Worm (Caenorhabditis elegans): ENCODE results near the gene Y62H9A.7.

Y62H9A.7 gene

DNA sequence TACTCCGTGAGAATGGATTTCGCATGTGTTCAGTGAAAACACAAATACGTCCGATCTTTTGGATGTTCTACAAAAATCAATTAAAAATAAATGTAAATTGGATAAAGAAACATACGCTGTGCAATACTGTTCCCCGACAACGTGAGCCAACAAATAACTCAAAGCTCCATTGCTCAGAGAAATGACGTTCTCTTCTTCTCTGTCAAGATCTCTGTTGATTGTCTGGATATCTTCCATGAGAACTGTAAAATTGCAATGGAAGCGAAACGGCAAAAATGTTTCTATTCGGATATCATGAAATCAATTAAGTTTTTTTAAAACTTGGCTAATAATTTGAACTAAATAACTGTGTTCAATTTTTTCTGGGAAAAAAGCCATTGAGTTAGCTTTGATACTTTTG lies 11.2 kb upstream of the Y62H9A.7 start:
- no peak for TF ChIP-seq zfp-2 (tag; optimal IDR thresholded peaks at IDR 0.05)
- TF ChIP-seq aha-1 (tag), result peak; percentile 93
- no peak for TF ChIP-seq hlh-30 (tag; optimal IDR thresholded peaks at IDR 0.05; ENCODE audit: insufficient read depth)
- no peak for TF ChIP-seq F44E2.7 (GFP tag; IDR thresholded peaks at IDR 0.05)
- TF ChIP-seq attf-4 (tag; optimal IDR thresholded peaks at IDR 0.05), result no peak

DNA sequence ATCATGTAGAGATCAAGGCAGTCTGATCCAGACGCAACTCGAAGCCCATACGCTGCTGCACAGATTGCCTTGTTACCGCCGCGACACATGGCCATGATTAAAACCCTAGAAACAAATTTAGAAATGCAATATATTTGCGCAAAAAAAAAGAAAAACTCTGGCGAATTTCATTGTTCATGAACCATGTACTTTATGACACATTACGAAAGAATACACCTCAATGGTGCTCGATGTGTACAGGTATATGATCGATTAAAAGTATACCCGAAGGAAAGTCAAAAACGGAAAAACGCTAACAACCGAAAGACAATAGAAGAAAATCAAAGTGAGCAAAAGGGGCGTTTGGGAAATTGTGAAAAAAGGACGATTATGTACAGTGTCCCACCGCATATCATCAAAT lies 6.9 kb upstream of the Y62H9A.7 start, which contains the start of gene Y62H9A.8:
Gene Y62H9A.8 (minus strand): TSS at position 101 of the 400 bp plus-strand sequence.
- no peak for TF ChIP-seq dmd-8 (GFP tag; IDR thresholded peaks at IDR 0.05)
- no peak for TF ChIP-seq lin-29 (GFP tag; IDR thresholded peaks at IDR 0.05)
- no peak for TF ChIP-seq madf-9 (GFP tag; conservative IDR thresholded peaks at IDR 0.05)
- TF ChIP-seq F44E2.7 (GFP tag; IDR thresholded peaks at IDR 0.05), result no peak
- no peak for TF ChIP-seq zfp-2 (tag; optimal IDR thresholded peaks at IDR 0.05)
- TF ChIP-seq nhr-111 (GFP tag; optimal IDR thresholded peaks at IDR 0.05), result no peak
- TF ChIP-seq F26F4.8 (GFP tag; conservative IDR thresholded peaks at IDR 0.05), result no peak
- TF ChIP-seq ctbp-1 (GFP tag; IDR thresholded peaks at IDR 0.05), result no peak

DNA sequence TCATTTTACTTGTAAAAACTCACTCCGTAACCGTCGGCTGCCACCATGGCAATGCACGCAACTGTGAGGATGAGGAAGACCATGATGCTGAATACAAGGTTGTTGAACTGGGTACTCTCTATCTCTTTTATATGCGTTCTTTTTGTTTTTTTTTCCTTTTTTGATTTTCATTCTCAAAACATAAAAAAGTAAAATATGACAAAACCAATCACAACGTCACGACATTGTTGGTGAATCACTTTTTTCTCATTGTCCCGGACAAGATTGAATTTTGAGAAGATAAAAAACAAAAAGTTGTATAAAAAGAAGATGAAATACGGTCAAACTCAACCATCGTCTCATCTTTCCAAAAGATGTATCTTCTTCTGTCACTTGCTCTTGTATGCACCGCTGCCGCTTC lies 2.7 kb downstream of the Y62H9A.7 start, which contains the start of the genes Y62H9A.5 and ule-5:
Gene Y62H9A.5 (minus strand): TSS at position 101 of the 400 bp plus-strand sequence.
Gene ule-5 (plus strand): TSS at position 328 of the 400 bp plus-strand sequence.
- TF ChIP-seq skn-1 (tag; optimal IDR thresholded peaks at IDR 0.05) (no peak), rbr-2 (tag; optimal IDR thresholded peaks at IDR 0.05) (no peak), spr-3 (GFP tag; optimal IDR thresholded peaks at IDR 0.05) (no peak), pqm-1 (tag; optimal IDR thresholded peaks at IDR 0.05) (no peak), zfp-2 (tag; optimal IDR thresholded peaks at IDR 0.05) (no peak), nhr-77 (tag; optimal IDR thresholded peaks at IDR 0.05) (no peak), hlh-30 (tag; optimal IDR thresholded peaks at IDR 0.05; ENCODE audit: insufficient read depth) (no peak), gei-8 (GFP tag; optimal IDR thresholded peaks at IDR 0.05) (no peak), ces-1 (GFP tag; optimal IDR thresholded peaks at IDR 0.05) (no peak), zip-11 (GFP tag; IDR thresholded peaks at IDR 0.05) (no peak), Y48G9A.11 (GFP tag; IDR thresholded peaks at IDR 0.05) (no peak)

DNA sequence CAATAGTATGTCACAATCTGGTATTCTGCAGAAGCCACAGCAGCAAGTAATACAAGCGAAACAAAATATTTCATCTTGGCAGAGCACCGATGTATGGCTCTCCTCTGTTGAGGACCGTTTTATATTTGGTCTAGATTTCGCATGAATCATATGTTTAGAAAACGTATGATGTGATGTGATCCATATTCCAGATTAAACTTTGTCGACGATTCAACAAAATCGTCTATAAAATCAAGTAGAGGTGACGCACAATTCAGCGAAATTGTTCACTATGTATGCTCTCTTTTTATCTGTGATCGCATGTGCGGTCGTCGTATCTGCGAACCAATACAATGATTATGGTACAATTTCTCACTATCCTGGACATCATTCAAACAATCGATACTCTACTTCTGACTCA lies 5.6 kb downstream of the Y62H9A.7 start, which contains the start of the genes Y62H9A.3 and Y62H9A.4:
Gene Y62H9A.3 (minus strand): TSS at position 101 of the 400 bp plus-strand sequence.
Gene Y62H9A.4 (plus strand): TSS at position 256 of the 400 bp plus-strand sequence.
- no peak for TF ChIP-seq arid-1 (GFP tag; conservative IDR thresholded peaks at IDR 0.05)
- TF ChIP-seq jun-1 (tag; optimal IDR thresholded peaks at IDR 0.05), result no peak
- no peak for TF ChIP-seq ceh-82 (tag; optimal IDR thresholded peaks at IDR 0.05)
- peak in 1 of 2 experiments; percentile 55 for TF ChIP-seq unc-62 (GFP tag; optimal IDR thresholded peaks at IDR 0.05 in 1 of 2)
- no peak for TF ChIP-seq unc-62 (tag; optimal IDR thresholded peaks at IDR 0.05)

DNA sequence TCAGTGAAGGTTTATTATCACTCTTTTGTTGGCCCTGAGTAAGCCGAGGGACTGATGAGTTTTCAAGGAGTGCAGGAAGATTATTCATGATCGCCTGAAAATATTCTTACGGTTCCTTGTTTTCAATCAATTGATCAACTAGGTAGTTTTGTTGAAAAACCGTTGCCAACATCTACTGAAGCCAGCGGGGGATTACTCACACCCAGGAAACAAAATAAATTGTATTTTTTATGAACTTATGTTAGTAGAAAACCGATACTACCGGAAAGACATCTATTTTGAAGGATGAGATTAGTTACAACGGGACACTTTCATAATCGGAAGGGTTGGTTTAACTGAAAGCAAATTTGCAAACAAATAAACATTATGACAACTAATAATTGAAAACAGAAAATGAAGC lies 7.4 kb downstream of the Y62H9A.7 start, which contains the start of gene Y62H9A.2:
Gene Y62H9A.2 (minus strand): TSS at position 101 of the 400 bp plus-strand sequence.
- no peak for TF ChIP-seq pqm-1 (tag; optimal IDR thresholded peaks at IDR 0.05)
- TF ChIP-seq ztf-7 (tag; optimal IDR thresholded peaks at IDR 0.05), result no peak
- no peak for TF ChIP-seq nhr-102 (tag; optimal IDR thresholded peaks at IDR 0.05)
- no peak for TF ChIP-seq snpc-1.2 (GFP tag; IDR thresholded peaks at IDR 0.05)
- no peak for TF ChIP-seq jun-1 (tag; optimal IDR thresholded peaks at IDR 0.05)
- TF ChIP-seq ceh-28 (tag; optimal IDR thresholded peaks at IDR 0.05), result no peak
- TF ChIP-seq daf-16 (GFP tag; optimal IDR thresholded peaks at IDR 0.05), result no peak
- TF ChIP-seq daf-16 (tag; optimal IDR thresholded peaks at IDR 0.05), result no peak
- TF ChIP-seq ztf-11 (tag; optimal IDR thresholded peaks at IDR 0.05), result no peak
- no peak for TF ChIP-seq Y105C5A.15 (GFP tag; IDR thresholded peaks at IDR 0.05)
- TF ChIP-seq hmg-1.1 (GFP tag; IDR thresholded peaks at IDR 0.05), result no peak
- no peak for TF ChIP-seq F37D6.2 (tag; optimal IDR thresholded peaks at IDR 0.05)
- no peak for TF ChIP-seq F10B5.3 (tag; optimal IDR thresholded peaks at IDR 0.05)
- TF ChIP-seq fkh-10 (GFP tag; optimal IDR thresholded peaks at IDR 0.05), result no peak
- TF ChIP-seq pha-4 (GFP tag; IDR thresholded peaks at IDR 0.05), result no peak
- TF ChIP-seq pha-4 (tag; optimal IDR thresholded peaks at IDR 0.05), result no peak
- TF ChIP-seq nhr-237 (tag; optimal IDR thresholded peaks at IDR 0.05), result no peak
- no peak for TF ChIP-seq zfp-3 (GFP tag; conservative IDR thresholded peaks at IDR 0.05)
- no peak for TF ChIP-seq zag-1 (tag; optimal IDR thresholded peaks at IDR 0.05)
- no peak for TF ChIP-seq cey-2 (tag; optimal IDR thresholded peaks at IDR 0.05; ENCODE audit: borderline replicate concordance, insufficient read depth)
- TF ChIP-seq sdz-12 (GFP tag; optimal IDR thresholded peaks at IDR 0.05), result no peak
